Worm (Caenorhabditis elegans) whole organism, L2 larva: ENCODE data around the gene Y53G8AL.4.
A peak's percentile ranks its signal among the peaks of the same experiment; 100 is the strongest.

Experiments used
- C34F6.9 ChIP-seq: fragments of 150-350 bp; optimal IDR thresholded peaks from 2 replicates; lab custom pipeline; 2014; ENCODE audit warnings: missing biosample characterization, missing genetic modification characterization
- F13H6.1 ChIP-seq: sonication (generic microtip); optimal IDR thresholded peaks from 2 replicates; lab custom pipeline; 2016; ENCODE audit warnings: missing genetic modification characterization, missing compliant biosample characterization
- R02D3.7 ChIP-seq: fragments of 150-350 bp; optimal IDR thresholded peaks from 2 replicates; lab custom pipeline; 2014; ENCODE audit warnings: missing biosample characterization, missing genetic modification characterization
- Y55F3AM.14 ChIP-seq: fragments of 200-800 bp; sonication (Bioruptor generic); optimal IDR thresholded peaks from 2 replicates; lab custom pipeline; 2018; ENCODE audit warnings: mild to moderate bottlenecking, missing genetic modification characterization, missing compliant biosample characterization
- ZK546.5 ChIP-seq: sonication (generic microtip); optimal IDR thresholded peaks from 2 replicates; lab custom pipeline; 2017; ENCODE audit warnings: missing biosample characterization, missing genetic modification characterization
- alr-1 ChIP-seq: fragments of 150-350 bp; optimal IDR thresholded peaks from 2 replicates; lab custom pipeline; 2014; ENCODE audit warnings: missing biosample characterization, missing genetic modification characterization
- aly-2 ChIP-seq: fragments of 150-350 bp; optimal IDR thresholded peaks from 2 replicates; lab custom pipeline; 2014; ENCODE audit warnings: missing biosample characterization, missing genetic modification characterization
- ama-1 ChIP-seq: fragments of 150-350 bp; optimal IDR thresholded peaks from 2 replicates; lab custom pipeline; 2018; ENCODE audit warnings: inconsistent platforms
- blmp-1 ChIP-seq: sonication (generic microtip); optimal IDR thresholded peaks from 2 replicates; lab custom pipeline; 2017; ENCODE audit warnings: missing genetic modification characterization, mild to moderate bottlenecking, missing compliant biosample characterization, antibody characterized with exemption, moderate library complexity; ENCODE audit not compliant: insufficient read depth
- ceh-16 ChIP-seq: fragments of 150-350 bp; optimal IDR thresholded peaks from 2 replicates; lab custom pipeline; 2014; ENCODE audit warnings: missing biosample characterization, missing genetic modification characterization
- ceh-82 ChIP-seq: fragments of 150-350 bp; optimal IDR thresholded peaks from 2 replicates; lab custom pipeline; 2014; ENCODE audit warnings: missing biosample characterization, missing genetic modification characterization
- crh-2 ChIP-seq: sonication (generic microtip); optimal IDR thresholded peaks from 2 replicates; lab custom pipeline; 2017; ENCODE audit warnings: missing biosample characterization, missing genetic modification characterization
- dmd-4 ChIP-seq: sonication (generic microtip); optimal IDR thresholded peaks from 2 replicates; lab custom pipeline; 2017; ENCODE audit warnings: missing biosample characterization, missing genetic modification characterization
- egl-27 ChIP-seq: sonication (generic microtip); optimal IDR thresholded peaks from 3 replicates; lab custom pipeline; 2017; ENCODE audit warnings: missing biosample characterization, missing genetic modification reagents, missing genetic modification characterization
- elt-1 ChIP-seq: fragments of 150-350 bp; optimal IDR thresholded peaks from 2 replicates; lab custom pipeline; 2014; ENCODE audit warnings: missing biosample characterization, missing genetic modification characterization
- elt-3 ChIP-seq: sonication (generic microtip); optimal IDR thresholded peaks from 2 replicates; lab custom pipeline; 2017; ENCODE audit warnings: missing biosample characterization, missing genetic modification characterization
- fos-1 ChIP-seq: fragments of 150-350 bp; optimal IDR thresholded peaks from 2 replicates; lab custom pipeline; 2014; ENCODE audit warnings: missing biosample characterization, missing genetic modification characterization
- gmeb-1 ChIP-seq: fragments of 150-350 bp; optimal IDR thresholded peaks from 2 replicates; lab custom pipeline; 2014; ENCODE audit warnings: missing biosample characterization, missing genetic modification characterization
- lin-11 ChIP-seq: fragments of 150-350 bp; sonication (generic microtip); optimal IDR thresholded peaks from 2 replicates; lab custom pipeline; 2014; ENCODE audit warnings: missing biosample characterization, missing genetic modification characterization, inconsistent platforms, mixed read lengths
- lin-13 ChIP-seq: fragments of 150-350 bp; optimal IDR thresholded peaks from 2 replicates; lab custom pipeline; 2014; ENCODE audit warnings: missing biosample characterization, missing genetic modification reagents, missing genetic modification characterization
- lin-39 ChIP-seq: fragments of 150-350 bp; optimal IDR thresholded peaks from 2 replicates; lab custom pipeline; 2014; ENCODE audit warnings: missing biosample characterization, missing genetic modification reagents, missing genetic modification characterization
- lsy-2 ChIP-seq, 2 experiments: fragments of 150-350 bp in 1 of 2; sonication (generic microtip) in 1 of 2; optimal IDR thresholded peaks; 2 replicates each; lab custom pipeline; 2014 to 2017; ENCODE audit warnings: missing biosample characterization in 2 of 2, missing genetic modification characterization in 2 of 2
- mab-5 ChIP-seq: fragments of 150-350 bp; optimal IDR thresholded peaks from 2 replicates; lab custom pipeline; 2014; ENCODE audit warnings: missing biosample characterization, missing genetic modification characterization
- mbf-1 ChIP-seq: sonication (generic microtip); optimal IDR thresholded peaks from 2 replicates; lab custom pipeline; 2017; ENCODE audit warnings: missing biosample characterization, missing genetic modification characterization
- mdl-1 ChIP-seq, 2 experiments: fragments of 150-350 bp in 1 of 2; sonication (generic microtip) in 1 of 2; optimal IDR thresholded peaks; 2 replicates each; lab custom pipeline; 2017; ENCODE audit warnings: missing biosample characterization in 2 of 2, missing genetic modification characterization in 2 of 2
- nhr-10 ChIP-seq: sonication (generic microtip); optimal IDR thresholded peaks from 2 replicates; lab custom pipeline; 2017; ENCODE audit warnings: missing biosample characterization, missing genetic modification characterization
- nhr-11 ChIP-seq: fragments of 150-350 bp; optimal IDR thresholded peaks from 2 replicates; lab custom pipeline; 2014; ENCODE audit warnings: missing biosample characterization, missing genetic modification characterization
- nhr-12 ChIP-seq: fragments of 150-350 bp; optimal IDR thresholded peaks from 2 replicates; lab custom pipeline; 2014; ENCODE audit warnings: missing biosample characterization, missing genetic modification characterization
- nhr-129 ChIP-seq: fragments of 150-350 bp; optimal IDR thresholded peaks from 2 replicates; lab custom pipeline; 2014; ENCODE audit warnings: missing biosample characterization, missing genetic modification characterization
- nhr-21 ChIP-seq: fragments of 150-350 bp; optimal IDR thresholded peaks from 2 replicates; lab custom pipeline; 2014; ENCODE audit warnings: missing biosample characterization, missing genetic modification characterization
- nhr-23 ChIP-seq: fragments of 150-350 bp; optimal IDR thresholded peaks from 2 replicates; lab custom pipeline; 2014; ENCODE audit warnings: missing biosample characterization, missing genetic modification reagents, missing genetic modification characterization
- nhr-237 ChIP-seq: fragments of 150-350 bp; optimal IDR thresholded peaks from 2 replicates; lab custom pipeline; 2014; ENCODE audit warnings: missing biosample characterization, missing genetic modification characterization
- nhr-25 ChIP-seq: fragments of 150-350 bp; sonication (generic microtip); optimal IDR thresholded peaks from 3 replicates; lab custom pipeline; 2014; ENCODE audit warnings: missing biosample characterization, missing genetic modification characterization
- nhr-6 ChIP-seq: fragments of 150-350 bp; optimal IDR thresholded peaks from 2 replicates; lab custom pipeline; 2014; ENCODE audit warnings: missing biosample characterization, missing genetic modification characterization
- nhr-77 ChIP-seq: fragments of 150-350 bp; optimal IDR thresholded peaks from 2 replicates; lab custom pipeline; 2014; ENCODE audit warnings: missing biosample characterization, missing genetic modification characterization
- peb-1 ChIP-seq: fragments of 150-350 bp; optimal IDR thresholded peaks from 2 replicates; lab custom pipeline; 2014; ENCODE audit warnings: missing biosample characterization, missing genetic modification characterization
- sem-4 ChIP-seq: fragments of 150-350 bp; optimal IDR thresholded peaks from 2 replicates; lab custom pipeline; 2014; ENCODE audit warnings: missing biosample characterization, missing genetic modification reagents, missing genetic modification characterization
- skn-1 ChIP-seq: sonication (generic microtip); optimal IDR thresholded peaks from 2 replicates; lab custom pipeline; 2017; ENCODE audit warnings: missing biosample characterization, missing genetic modification characterization
- sma-3 ChIP-seq: sonication (generic microtip); optimal IDR thresholded peaks from 2 replicates; lab custom pipeline; 2016; ENCODE audit warnings: missing genetic modification reagents, missing genetic modification characterization, missing compliant biosample characterization
- sma-9 ChIP-seq, 2 experiments: fragments of 150-350 bp in 1 of 2; sonication (generic microtip) in 1 of 2; optimal IDR thresholded peaks; 2 replicates each; lab custom pipeline; 2014 to 2016; ENCODE audit warnings: missing genetic modification characterization in 2 of 2, mild to moderate bottlenecking in 1 of 2, missing biosample characterization in 1 of 2, missing compliant biosample characterization in 1 of 2, missing genetic modification reagents in 1 of 2, moderate library complexity in 1 of 2
- snpc-4 ChIP-seq: fragments of 150-350 bp; optimal IDR thresholded peaks from 2 replicates; lab custom pipeline; 2014; ENCODE audit warnings: missing biosample characterization, missing genetic modification characterization
- unc-39 ChIP-seq: fragments of 150-350 bp; optimal IDR thresholded peaks from 2 replicates; lab custom pipeline; 2014; ENCODE audit warnings: missing biosample characterization, missing genetic modification characterization
- unc-55 ChIP-seq: fragments of 150-350 bp; sonication (generic microtip); optimal IDR thresholded peaks from 3 replicates; lab custom pipeline; 2014; ENCODE audit warnings: missing biosample characterization, missing genetic modification reagents, missing genetic modification characterization
- unc-62 ChIP-seq: fragments of 150-350 bp; optimal IDR thresholded peaks from 2 replicates; lab custom pipeline; 2014; ENCODE audit warnings: missing biosample characterization, missing genetic modification reagents, missing genetic modification characterization
- zag-1 ChIP-seq: fragments of 150-350 bp; optimal IDR thresholded peaks from 2 replicates; lab custom pipeline; 2014; ENCODE audit warnings: missing biosample characterization, missing genetic modification characterization
- ztf-1 ChIP-seq: fragments of 200-800 bp; sonication (Bioruptor generic); conservative IDR thresholded peaks from 2 replicates; pipeline ENCODE4 v1.3.6; 2022; ENCODE audit warnings: missing genetic modification characterization, missing compliant biosample characterization
- ztf-11 ChIP-seq: sonication (generic microtip); optimal IDR thresholded peaks from 2 replicates; lab custom pipeline; 2017; ENCODE audit warnings: missing biosample characterization, missing genetic modification characterization
- ztf-4 ChIP-seq: fragments of 150-350 bp; optimal IDR thresholded peaks from 2 replicates; lab custom pipeline; 2014; ENCODE audit warnings: missing biosample characterization, missing genetic modification characterization

The Y53G8AL.4 gene

DNA sequence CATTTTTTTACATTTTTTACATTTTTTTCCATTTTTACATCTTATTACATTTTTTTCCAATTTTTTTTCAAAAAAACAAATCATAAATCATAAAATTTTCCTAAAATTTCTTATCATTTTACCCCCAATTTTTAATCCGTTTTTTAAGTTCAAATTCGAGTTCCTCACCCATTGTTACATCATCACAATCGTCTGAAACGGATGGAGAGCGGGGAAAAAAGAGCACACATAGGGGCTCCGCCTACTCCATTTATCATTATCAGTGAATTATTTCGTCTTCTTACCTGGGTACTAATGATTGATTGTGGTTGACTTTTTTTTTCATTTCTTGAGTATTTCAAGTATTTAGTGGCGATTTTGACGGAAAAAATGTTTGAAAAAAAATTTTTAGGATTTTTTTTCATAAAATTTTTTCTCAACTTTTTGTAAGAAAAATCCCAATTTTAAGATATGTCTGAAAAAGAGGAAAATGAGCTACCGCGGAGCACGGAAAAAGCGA is 31.5 kb upstream of the Y53G8AL.4 start, which contains the start of gene mfsd-8:
Gene mfsd-8 (plus strand): TSS at position 449 of the 499 bp plus-strand sequence.
- TF ChIP-seq mab-5 (tag; lab: Kevin White, UChicago) (no peak), crh-2 (peak; percentile 3), fos-1 (peak; percentile 82)

DNA sequence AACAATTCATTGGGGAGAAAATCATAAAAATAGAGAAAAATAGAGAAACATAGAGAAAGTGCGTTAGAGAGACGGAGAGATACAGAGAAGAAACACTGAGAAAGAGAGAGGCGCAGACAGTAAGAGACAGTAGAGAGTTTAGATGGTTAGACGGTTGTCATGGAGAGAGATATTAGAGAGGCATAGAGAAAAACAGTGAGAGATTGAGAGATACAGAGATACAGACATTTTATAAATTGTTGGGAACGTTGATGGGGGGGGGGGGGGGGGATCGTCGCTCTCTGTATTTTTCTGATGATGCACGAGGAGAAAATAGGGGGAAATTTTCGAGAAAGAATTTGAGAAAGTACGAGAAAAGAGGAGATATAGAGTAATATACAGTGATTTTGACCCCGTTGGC is 28.9 kb upstream of the Y53G8AL.4 start:
- TF ChIP-seq elt-3 = no peak
- peak; percentile 88 for TF ChIP-seq sma-3 (GFP tag; lab: Kevin White, UChicago)
- no peak for TF ChIP-seq nhr-129 (tag; lab: Kevin White, UChicago)
- peak; percentile 94 for TF ChIP-seq nhr-25 (tag; lab: Kevin White, UChicago)
- no peak for TF ChIP-seq ceh-16 (tag; lab: Kevin White, UChicago)
- TF ChIP-seq gmeb-1 (tag; lab: Kevin White, UChicago) = peak; percentile 85
- peak; percentile 92 for TF ChIP-seq C34F6.9 (tag; lab: Kevin White, UChicago)
- TF ChIP-seq ceh-82 = no peak
- TF ChIP-seq nhr-23 (tag; lab: Kevin White, UChicago) = no peak
- no peak for TF ChIP-seq elt-1 (tag; lab: Kevin White, UChicago)
- TF ChIP-seq mbf-1 (tag; lab: Kevin White, UChicago) = no peak
- TF ChIP-seq unc-39 (tag; lab: Kevin White, UChicago) = no peak
- TF ChIP-seq lsy-2 (tag; optimal IDR thresholded peaks at IDR 0.05; lab: Kevin White, UChicago) = peak; percentile 73 to 89
- TF ChIP-seq F13H6.1 (tag; lab: Kevin White, UChicago) = peak; percentile 83
- TF ChIP-seq nhr-12 (tag; lab: Kevin White, UChicago) = no peak
- TF ChIP-seq aly-2 = no peak
- no peak for TF ChIP-seq ztf-11 (tag; lab: Kevin White, UChicago)
- TF ChIP-seq ztf-1 (GFP tag; lab: Robert Waterston, UW) = no peak
- TF ChIP-seq ztf-4 (tag; lab: Kevin White, UChicago) = peak; percentile 55
- no peak for TF ChIP-seq R02D3.7
- peak; percentile 6 for TF ChIP-seq snpc-4 (tag; lab: Kevin White, UChicago)
- no peak for TF ChIP-seq nhr-10 (tag; lab: Kevin White, UChicago)
- peak; percentile 58 for TF ChIP-seq nhr-21 (tag; lab: Kevin White, UChicago)
- peak; percentile 69 for TF ChIP-seq crh-2
- TF ChIP-seq mdl-1 (tag; optimal IDR thresholded peaks at IDR 0.05; lab: Kevin White, UChicago) = no peak
- TF ChIP-seq zag-1 (tag; lab: Kevin White, UChicago) = no peak
- peak; percentile 76 for TF ChIP-seq lin-13
- no peak for TF ChIP-seq dmd-4
- TF ChIP-seq alr-1 (tag; lab: Kevin White, UChicago) = no peak
- no peak for TF ChIP-seq ZK546.5 (tag; lab: Kevin White, UChicago)
- TF ChIP-seq lin-39 (tag; lab: Kevin White, UChicago) = no peak
- TF ChIP-seq sem-4 (tag; lab: Kevin White, UChicago) = peak; percentile 83
- no peak for TF ChIP-seq ama-1 (lab: Kevin White, UChicago)
- no peak for TF ChIP-seq nhr-77
- no peak for TF ChIP-seq peb-1
- no peak for TF ChIP-seq lin-11 (tag; lab: Kevin White, UChicago)
- peak; percentile 47 for TF ChIP-seq fos-1
- TF ChIP-seq mab-5 (tag; lab: Kevin White, UChicago) = peak; percentile 65
- no peak for TF ChIP-seq skn-1 (tag; lab: Kevin White, UChicago)
- TF ChIP-seq egl-27 (tag; lab: Kevin White, UChicago) = peak; percentile 42
- TF ChIP-seq blmp-1 (tag; lab: Kevin White, UChicago) = peak; percentile 49
- TF ChIP-seq unc-55 (GFP tag; lab: Kevin White, UChicago) = peak; percentile 67
- TF ChIP-seq nhr-237 (tag; lab: Kevin White, UChicago) = peak; percentile 50
- TF ChIP-seq Y55F3AM.14 = no peak
- TF ChIP-seq unc-62 = no peak
- TF ChIP-seq sma-9 (GFP tag; optimal IDR thresholded peaks at IDR 0.05; lab: Kevin White, UChicago) = peak; percentile 94
- TF ChIP-seq sma-9 (tag; optimal IDR thresholded peaks at IDR 0.05; lab: Kevin White, UChicago) = no peak
- TF ChIP-seq nhr-6 (tag; lab: Kevin White, UChicago) = peak; percentile 76
- no peak for TF ChIP-seq nhr-11 (tag; lab: Kevin White, UChicago)
